Worm (Caenorhabditis elegans) whole organism, L2 larva: ENCODE results near the gene F59A6.10.

Source experiments
- R02D3.7 ChIP-seq: fragments of 150-350 bp; optimal IDR thresholded peaks from 2 replicates; lab custom pipeline; 2014; ENCODE audit warnings: missing biosample characterization, missing genetic modification characterization
- Y55F3AM.14 ChIP-seq: fragments of 200-800 bp; sonication (Bioruptor generic); optimal IDR thresholded peaks from 2 replicates; lab custom pipeline; 2018; ENCODE audit warnings: mild to moderate bottlenecking, missing genetic modification characterization, missing compliant biosample characterization
- ZK546.5 ChIP-seq: sonication (generic microtip); optimal IDR thresholded peaks from 2 replicates; lab custom pipeline; 2017; ENCODE audit warnings: missing biosample characterization, missing genetic modification characterization
- aly-2 ChIP-seq: fragments of 150-350 bp; optimal IDR thresholded peaks from 2 replicates; lab custom pipeline; 2014; ENCODE audit warnings: missing biosample characterization, missing genetic modification characterization
- ama-1 ChIP-seq: fragments of 150-350 bp; optimal IDR thresholded peaks from 2 replicates; lab custom pipeline; 2018; ENCODE audit warnings: inconsistent platforms
- blmp-1 ChIP-seq: sonication (generic microtip); optimal IDR thresholded peaks from 2 replicates; lab custom pipeline; 2017; ENCODE audit warnings: missing genetic modification characterization, mild to moderate bottlenecking, missing compliant biosample characterization, antibody characterized with exemption, moderate library complexity; ENCODE audit not compliant: insufficient read depth
- ceh-82 ChIP-seq: fragments of 150-350 bp; optimal IDR thresholded peaks from 2 replicates; lab custom pipeline; 2014; ENCODE audit warnings: missing biosample characterization, missing genetic modification characterization
- egl-27 ChIP-seq: sonication (generic microtip); optimal IDR thresholded peaks from 3 replicates; lab custom pipeline; 2017; ENCODE audit warnings: missing biosample characterization, missing genetic modification reagents, missing genetic modification characterization
- lin-13 ChIP-seq: fragments of 150-350 bp; optimal IDR thresholded peaks from 2 replicates; lab custom pipeline; 2014; ENCODE audit warnings: missing biosample characterization, missing genetic modification reagents, missing genetic modification characterization
- nhr-237 ChIP-seq: fragments of 150-350 bp; optimal IDR thresholded peaks from 2 replicates; lab custom pipeline; 2014; ENCODE audit warnings: missing biosample characterization, missing genetic modification characterization
- unc-62 ChIP-seq: fragments of 150-350 bp; optimal IDR thresholded peaks from 2 replicates; lab custom pipeline; 2014; ENCODE audit warnings: missing biosample characterization, missing genetic modification reagents, missing genetic modification characterization
- zag-1 ChIP-seq: fragments of 150-350 bp; optimal IDR thresholded peaks from 2 replicates; lab custom pipeline; 2014; ENCODE audit warnings: missing biosample characterization, missing genetic modification characterization
- ztf-11 ChIP-seq: sonication (generic microtip); optimal IDR thresholded peaks from 2 replicates; lab custom pipeline; 2017; ENCODE audit warnings: missing biosample characterization, missing genetic modification characterization

DNA sequence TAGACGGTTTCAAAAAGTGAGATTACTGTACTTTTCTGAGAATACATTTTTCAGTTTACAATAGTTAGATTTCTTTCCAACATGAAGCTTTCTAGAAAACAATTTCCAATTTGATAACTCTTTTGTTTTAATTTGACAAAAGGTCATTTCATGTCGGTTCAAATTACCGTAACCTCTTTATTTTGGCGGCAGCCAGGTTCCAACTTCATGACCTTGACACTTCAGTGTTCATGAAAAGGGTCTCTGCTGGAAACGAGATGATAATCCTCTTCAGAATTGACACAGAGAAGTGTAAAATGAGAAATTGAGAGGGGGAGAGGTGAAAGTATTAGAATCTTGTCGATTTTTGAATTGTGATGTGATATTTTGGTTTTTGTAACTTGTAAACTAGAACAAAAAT is 17.8 kb downstream of the F59A6.10 start:
- TF ChIP-seq ztf-11 = no peak
- no peak for TF ChIP-seq unc-62 (GFP tag; lab: Kevin White, UChicago)
- TF ChIP-seq R02D3.7 (tag; lab: Kevin White, UChicago) = no peak
- no peak for TF ChIP-seq zag-1 (tag; lab: Kevin White, UChicago)
- TF ChIP-seq ama-1 (lab: Kevin White, UChicago) = no peak
- peak; percentile 39 for TF ChIP-seq blmp-1 (tag; lab: Kevin White, UChicago)
- TF ChIP-seq Y55F3AM.14 (GFP tag; lab: Kevin White, UChicago) = no peak
- TF ChIP-seq nhr-237 (tag; lab: Kevin White, UChicago) = no peak
- no peak for TF ChIP-seq egl-27 (tag; lab: Kevin White, UChicago)
- no peak for TF ChIP-seq aly-2 (tag; lab: Kevin White, UChicago)
- no peak for TF ChIP-seq ZK546.5 (tag; lab: Kevin White, UChicago)
- TF ChIP-seq lin-13 (GFP tag; lab: Kevin White, UChicago) = no peak
- TF ChIP-seq ceh-82 (tag; lab: Kevin White, UChicago) = no peak
